Worm (Caenorhabditis elegans): ENCODE measurements around the gene lys-5.

- TF ChIP-seq ztf-23 (GFP tag; IDR thresholded peaks at IDR 0.05) (no peak), tab-1 (GFP tag; IDR thresholded peaks at IDR 0.05) (peak; percentile 58; the same call in 1 of the 2 replicates), flt-1 (GFP tag; IDR thresholded peaks at IDR 0.05) (peak; percentile 50; the same call in 1 of the 2 replicates), ref-1 (GFP tag; conservative IDR thresholded peaks at IDR 0.05) (no peak), T22C8.4 (GFP tag; IDR thresholded peaks at IDR 0.05) (no peak), ztf-29 (GFP tag; IDR thresholded peaks at IDR 0.05) (no peak), klf-2 (GFP tag; conservative IDR thresholded peaks at IDR 0.05) (no peak)
Observed at ce11 chrIV:11582450-11583166, 42.8 kb downstream of the lys-5 start.
